Worm (Caenorhabditis elegans) whole organism, L3 larva: ENCODE data around the gene M03F8.7.

Source experiments
- lin-39 ChIP-seq: fragments of 150-350 bp; optimal IDR thresholded peaks from 2 replicates; lab custom pipeline; 2018; ENCODE audit warnings: missing biosample characterization, missing genetic modification reagents, missing genetic modification characterization
- unc-39 ChIP-seq: sonication (generic microtip); optimal IDR thresholded peaks from 4 replicates; lab custom pipeline; 2017; ENCODE audit warnings: missing biosample characterization, missing genetic modification characterization

DNA sequence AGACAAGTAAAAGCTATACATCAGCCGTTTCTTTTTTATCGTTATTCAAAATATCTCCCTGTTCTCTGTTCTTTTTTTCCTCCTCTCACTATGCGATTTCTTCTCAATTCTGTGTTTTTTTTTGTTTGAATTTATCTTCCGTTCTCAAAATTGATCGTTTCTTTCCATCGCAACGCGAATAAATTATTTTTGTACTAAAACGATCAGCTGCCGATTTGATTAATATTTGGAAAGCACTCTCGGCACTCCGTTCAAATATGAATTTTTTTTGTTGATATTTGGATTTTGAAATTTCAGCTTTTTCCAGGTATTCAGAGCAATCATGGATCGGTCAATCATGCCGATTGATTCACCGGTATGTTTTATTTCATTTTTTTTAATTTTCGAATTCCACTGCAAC is 6.4 kb downstream of the M03F8.7 start, which contains the start of gene pst-1:
- TF ChIP-seq unc-39 (tag; lab: Kevin White, UChicago) (no peak), lin-39 (tag; lab: Kevin White, UChicago) (no peak)
